Fruit fly (Drosophila melanogaster) whole organism: ENCODE results near the gene CG10467.

ENCODE experiments used
- CG8478 ChIP-seq: fragments of >200 bp; optimal IDR thresholded peaks from 2 replicates; lab custom pipeline; 2018; ENCODE audit warnings: inconsistent platforms
- EcR ChIP-seq, 2 experiments: fragments of >200 bp; optimal IDR thresholded peaks; 2 replicates each; lab custom pipeline; 2017; ENCODE audit warnings: missing biosample characterization in 2 of 2, missing genetic modification characterization in 2 of 2, missing genetic modification reagents in 2 of 2
- psq ChIP-seq: fragments of >200 bp; optimal IDR thresholded peaks from 2 replicates; lab custom pipeline; 2017

dm6 chr3L:6138586-6138985, 44.0 kb upstream of the CG10467 start:
- no peak for TF ChIP-seq psq (lab: Kevin White, UChicago)
- no peak for TF ChIP-seq CG8478
- TF ChIP-seq EcR (GFP tag; optimal IDR thresholded peaks at IDR 0.05; lab: Kevin White, UChicago): no peak
